Worm (Caenorhabditis elegans): ENCODE measurements around the gene T01C8.3.

DNA sequence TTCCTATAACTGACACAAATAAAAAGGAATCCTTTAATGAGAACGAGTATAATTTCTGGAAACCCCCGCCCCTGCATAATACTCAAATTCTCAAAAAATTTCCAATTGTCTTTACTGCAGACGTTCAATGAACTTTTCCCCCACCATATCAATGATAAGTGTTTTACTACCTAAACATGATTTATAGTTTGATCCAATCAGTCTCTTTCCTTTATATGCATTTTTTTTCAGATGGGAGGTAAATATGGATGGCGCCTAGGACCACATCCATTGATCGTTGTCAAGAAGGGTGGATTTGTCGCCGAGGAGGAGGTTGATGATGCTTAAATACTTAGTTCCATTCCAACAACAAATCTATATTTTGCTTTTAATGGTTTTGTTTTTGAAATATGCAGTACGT, 4.1 kb upstream of the T01C8.3 start:
- TF ChIP-seq fkh-10 (GFP tag; optimal IDR thresholded peaks at IDR 0.05), result no peak
- TF ChIP-seq nhr-11 (tag; optimal IDR thresholded peaks at IDR 0.05), result no peak
- TF ChIP-seq nhr-77 (tag; optimal IDR thresholded peaks at IDR 0.05), result no peak

Measured in whole organism, L3 larva.